Fruit fly (Drosophila melanogaster): ENCODE results near the gene CG14062.
A peak's percentile ranks its signal among the peaks of the same experiment; 100 is the strongest.

CG14062 gene

dm6 chr3R:28679583-28679982 lies 36.9 kb upstream of the CG14062 start:
- TF ChIP-seq Ets96B (tag; optimal IDR thresholded peaks at IDR 0.05), result no peak
- TF ChIP-seq Hr39 (GFP tag; optimal IDR thresholded peaks at IDR 0.05), result no peak
- TF ChIP-seq CG6792 (GFP tag; optimal IDR thresholded peaks at IDR 0.05), result no peak
- TF ChIP-seq ss (GFP tag; optimal IDR thresholded peaks at IDR 0.05), result peak in 1 of 2 experiments; percentile 62
- TF ChIP-seq CG10631 (GFP tag; optimal IDR thresholded peaks at IDR 0.05), result no peak
- TF ChIP-seq Eip78C (GFP tag), result peak; percentile 34
- peak; percentile 14 for TF ChIP-seq CG6854 (GFP tag; optimal IDR thresholded peaks at IDR 0.05)
- no peak for TF ChIP-seq CG11762 (GFP tag; optimal IDR thresholded peaks at IDR 0.05; ENCODE audit: insufficient read depth)
- no peak for TF ChIP-seq vri (GFP tag; optimal IDR thresholded peaks at IDR 0.05)
- TF ChIP-seq CG16779 (tag; optimal IDR thresholded peaks at IDR 0.05), result no peak
- TF ChIP-seq Blimp-1 (GFP tag; optimal IDR thresholded peaks at IDR 0.05), result peak; percentile 88

- peak; percentile 62 for TF ChIP-seq svp (GFP tag)
- no peak for TF ChIP-seq CG1621 (tag; optimal IDR thresholded peaks at IDR 0.05)
- peak; percentile 50; the same call in 1 of the 3 replicates for TF ChIP-seq CG8119 (GFP tag; IDR thresholded peaks at IDR 0.05)
- no peak for TF ChIP-seq CG10669 (GFP tag; optimal IDR thresholded peaks at IDR 0.05)
- no peak for TF ChIP-seq CG6808 (GFP tag; optimal IDR thresholded peaks at IDR 0.05)
- TF ChIP-seq esn (GFP tag; optimal IDR thresholded peaks at IDR 0.05), result peak; percentile 29
- TF ChIP-seq Hr38 (GFP tag; optimal IDR thresholded peaks at IDR 0.05), result no peak
- peak; percentile 2 for TF ChIP-seq CG3919 (GFP tag; optimal IDR thresholded peaks at IDR 0.05)
- no peak for TF ChIP-seq Gug (GFP tag; IDR thresholded peaks at IDR 0.05)
- peak; percentile 87 for TF ChIP-seq Eip78C (GFP tag)
- TF ChIP-seq OdsH (GFP tag; optimal IDR thresholded peaks at IDR 0.05), result peak; percentile 20
- no peak for TF ChIP-seq CG6276 (GFP tag; optimal IDR thresholded peaks at IDR 0.05)
- peak; percentile 34 for TF ChIP-seq Met (GFP tag; optimal IDR thresholded peaks at IDR 0.05)
- TF ChIP-seq Eip93F (GFP tag; optimal IDR thresholded peaks at IDR 0.05), result no peak
- no peak for TF ChIP-seq CG7368 (GFP tag; optimal IDR thresholded peaks at IDR 0.05)
- peak; percentile 2 for TF ChIP-seq Ets96B (tag; optimal IDR thresholded peaks at IDR 0.05)
- TF ChIP-seq CG32006 (GFP tag; optimal IDR thresholded peaks at IDR 0.05), result peak; percentile 20
- peak; percentile 38 for TF ChIP-seq CG3032 (tag; optimal IDR thresholded peaks at IDR 0.05)
- peak; percentile 8 for TF ChIP-seq topi (GFP tag; optimal IDR thresholded peaks at IDR 0.05)
- TF ChIP-seq CG6854 (GFP tag; optimal IDR thresholded peaks at IDR 0.05), result no peak
- TF ChIP-seq Hr4 (GFP tag; optimal IDR thresholded peaks at IDR 0.05), result no peak
- TF ChIP-seq Sox14 (GFP tag; optimal IDR thresholded peaks at IDR 0.05), result no peak
- TF ChIP-seq Eip75B (GFP tag; optimal IDR thresholded peaks at IDR 0.05), result peak; percentile 23
- TF ChIP-seq Smox (GFP tag; optimal IDR thresholded peaks at IDR 0.05), result peak; percentile 27
- peak; percentile 11 for TF ChIP-seq net (GFP tag; optimal IDR thresholded peaks at IDR 0.05)
- TF ChIP-seq vri (GFP tag; optimal IDR thresholded peaks at IDR 0.05), result no peak
Measured at dm6 chr3R:28677527-28678134, 34.9 kb upstream of the CG14062 start.

dm6 chr3R:28676870-28677526 lies 34.3 kb upstream of the CG14062 start:
- TF ChIP-seq acj6 (GFP tag; optimal IDR thresholded peaks at IDR 0.05), result no peak
- TF ChIP-seq CG6163 (GFP tag; IDR thresholded peaks at IDR 0.05), result 0 out of 3 replicates have a peak, but pooled peaks have one; percentile 26

- TF ChIP-seq CG34406 (GFP tag; optimal IDR thresholded peaks at IDR 0.05) (no peak), ss (GFP tag; optimal IDR thresholded peaks at IDR 0.05) (peak in 1 of 2 experiments; percentile 30), CG11762 (GFP tag; optimal IDR thresholded peaks at IDR 0.05; ENCODE audit: insufficient read depth) (no peak), CG6854 (GFP tag; optimal IDR thresholded peaks at IDR 0.05) (peak; percentile 41), CG1621 (tag; optimal IDR thresholded peaks at IDR 0.05) (peak; percentile 6), Blimp-1 (GFP tag; optimal IDR thresholded peaks at IDR 0.05) (peak; percentile 53), CG3919 (GFP tag; optimal IDR thresholded peaks at IDR 0.05) (no peak), Lpt (GFP tag; optimal IDR thresholded peaks at IDR 0.05) (no peak), CG16779 (tag; optimal IDR thresholded peaks at IDR 0.05) (no peak), lz (GFP tag; optimal IDR thresholded peaks at IDR 0.05) (no peak), Smox (GFP tag; optimal IDR thresholded peaks at IDR 0.05) (no peak), CG32006 (GFP tag; optimal IDR thresholded peaks at IDR 0.05) (no peak), CG6792 (GFP tag; optimal IDR thresholded peaks at IDR 0.05) (no peak), eg (GFP tag; IDR thresholded peaks at IDR 0.05) (no peak), dsx (GFP tag; optimal IDR thresholded peaks at IDR 0.05; ENCODE audit: poor library complexity, severe bottlenecking) (peak; percentile 33), Met (GFP tag; optimal IDR thresholded peaks at IDR 0.05) (no peak), Sox14 (GFP tag; optimal IDR thresholded peaks at IDR 0.05) (no peak), Sox15 (GFP tag; optimal IDR thresholded peaks at IDR 0.05) (no peak), Hr39 (GFP tag; optimal IDR thresholded peaks at IDR 0.05) (no peak), CG8632 (GFP tag; optimal IDR thresholded peaks at IDR 0.05) (no peak), fd85E (GFP tag; optimal IDR thresholded peaks at IDR 0.05) (no peak), spab (GFP tag; optimal IDR thresholded peaks at IDR 0.05) (no peak)
Measured at dm6 chr3R:28674788-28675187, 32.1 kb upstream of the CG14062 start, which contains the start of gene snu. Gene snu, plus strand, starts transcription at chr3R:28675041.

All from whole organism, prepupa.